Fruit fly (Drosophila melanogaster) whole organism, embryonic: Measurements from ENCODE around the gene armi.

ENCODE experiments used
- Antp ChIP-seq: fragments of 200-800 bp; sonication (Bioruptor generic); optimal IDR thresholded peaks from 3 replicates; lab custom pipeline; 2016; ENCODE audit warnings: missing biosample characterization, missing genetic modification characterization
- B-H1 ChIP-seq: fragments of 200-800 bp; sonication (Bioruptor generic); IDR thresholded peaks from 3 replicates; pipeline ENCODE4 v1.3.6; 2022; ENCODE audit warnings: missing biosample characterization, missing genetic modification characterization
- B-H2 ChIP-seq: fragments of 200-800 bp; sonication (Bioruptor generic); optimal IDR thresholded peaks from 2 replicates; lab custom pipeline; 2018; ENCODE audit warnings: missing biosample characterization, mild to moderate bottlenecking, missing genetic modification characterization
- Bdp1 ChIP-seq: fragments of 200-800 bp; sonication (Bioruptor generic); optimal IDR thresholded peaks from 3 replicates; lab custom pipeline; 2016; ENCODE audit warnings: missing biosample characterization, missing genetic modification characterization
- BtbVII ChIP-seq: fragments of 200-800 bp; sonication (Bioruptor generic); optimal IDR thresholded peaks from 3 replicates; lab custom pipeline; 2017; ENCODE audit warnings: missing biosample characterization, mild to moderate bottlenecking, missing genetic modification characterization
- CG10321 ChIP-seq: fragments of 200-800 bp; sonication (Bioruptor generic); IDR thresholded peaks from 2 replicates; pipeline ENCODE4 v1.3.6; 2022; ENCODE audit warnings: missing biosample characterization, missing genetic modification characterization
- CG10654 ChIP-seq: fragments of 200-800 bp; sonication (Bioruptor generic); optimal IDR thresholded peaks from 2 replicates; lab custom pipeline; 2016; ENCODE audit warnings: missing biosample characterization, missing genetic modification characterization
- CG11723 ChIP-seq: fragments of 200-800 bp; sonication (Bioruptor generic); optimal IDR thresholded peaks from 2 replicates; lab custom pipeline; 2017; ENCODE audit warnings: missing biosample characterization, mild to moderate bottlenecking, missing genetic modification characterization
- CG12659 ChIP-seq: fragments of 200-800 bp; sonication (Bioruptor generic); optimal IDR thresholded peaks from 3 replicates; lab custom pipeline; 2017; ENCODE audit warnings: mild to moderate bottlenecking, missing biosample characterization, missing genetic modification reagents, missing genetic modification characterization
- CG12942 ChIP-seq: fragments of 200-800 bp; sonication (Bioruptor generic); optimal IDR thresholded peaks from 3 replicates; lab custom pipeline; 2016; ENCODE audit warnings: missing biosample characterization, missing genetic modification characterization
- CG14965 ChIP-seq: fragments of 200-800 bp; sonication (Bioruptor generic); optimal IDR thresholded peaks from 2 replicates; lab custom pipeline; 2016; ENCODE audit warnings: missing biosample characterization, missing genetic modification characterization, borderline replicate concordance
- CG15514 ChIP-seq: fragments of 200-800 bp; sonication (Bioruptor generic); optimal IDR thresholded peaks from 3 replicates; lab custom pipeline; 2017; ENCODE audit warnings: missing biosample characterization, missing genetic modification characterization, mild to moderate bottlenecking, moderate library complexity, missing genetic modification reagents
- CG17359 ChIP-seq: fragments of 200-800 bp; sonication (Bioruptor generic); optimal IDR thresholded peaks from 3 replicates; lab custom pipeline; 2018; ENCODE audit warnings: missing biosample characterization, mild to moderate bottlenecking, missing genetic modification characterization, moderate library complexity
- CG17612 ChIP-seq: fragments of 200-800 bp; sonication (Bioruptor generic); IDR thresholded peaks from 2 replicates; pipeline ENCODE4 v1.3.6; 2022; ENCODE audit warnings: missing biosample characterization, missing genetic modification characterization
- CG2116 ChIP-seq: fragments of 200-800 bp; sonication (Bioruptor generic); optimal IDR thresholded peaks from 3 replicates; lab custom pipeline; 2018; ENCODE audit warnings: missing biosample characterization, mild to moderate bottlenecking, missing genetic modification characterization
- CG30431 ChIP-seq: fragments of 200-800 bp; sonication (Bioruptor generic); optimal IDR thresholded peaks from 2 replicates; lab custom pipeline; 2017; ENCODE audit warnings: missing biosample characterization, missing genetic modification characterization
- CG32772 ChIP-seq: fragments of 200-800 bp; sonication (Bioruptor generic); IDR thresholded peaks from 2 replicates; pipeline ENCODE4 v1.3.6; 2022; ENCODE audit warnings: missing biosample characterization, missing genetic modification characterization
- CG3281 ChIP-seq: fragments of 200-800 bp; sonication (Bioruptor generic); optimal IDR thresholded peaks from 3 replicates; lab custom pipeline; 2017; ENCODE audit warnings: missing biosample characterization, mild to moderate bottlenecking, missing genetic modification characterization
- CG4854 ChIP-seq: fragments of 200-800 bp; sonication (Bioruptor generic); optimal IDR thresholded peaks from 2 replicates; lab custom pipeline; 2016; ENCODE audit warnings: missing biosample characterization, missing genetic modification characterization, inconsistent platforms
- CG6654 ChIP-seq: fragments of 200-800 bp; sonication (Bioruptor generic); optimal IDR thresholded peaks from 2 replicates; lab custom pipeline; 2017; ENCODE audit warnings: missing biosample characterization, mild to moderate bottlenecking, missing genetic modification characterization
- CG8089 ChIP-seq: fragments of 200-800 bp; sonication (Bioruptor generic); optimal IDR thresholded peaks from 3 replicates; lab custom pipeline; 2016; ENCODE audit warnings: missing biosample characterization, missing genetic modification characterization
- CG9437 ChIP-seq: fragments of 200-800 bp; sonication (Bioruptor generic); optimal IDR thresholded peaks from 2 replicates; lab custom pipeline; 2018; ENCODE audit warnings: missing biosample characterization, mild to moderate bottlenecking, missing genetic modification characterization
- D ChIP-seq, 2 experiments: fragments of 200-800 bp in 1 of 2; fragments of >200 bp in 1 of 2; sonication (Bioruptor generic) in 1 of 2; optimal IDR thresholded peaks; 2 replicates in 1 of 2; 3 replicates in 1 of 2; lab custom pipeline; 2017; ENCODE audit warnings: mild to moderate bottlenecking in 1 of 2, missing biosample characterization in 1 of 2, missing genetic modification characterization in 1 of 2, missing genetic modification reagents in 1 of 2
- Dbx ChIP-seq: fragments of 200-800 bp; sonication (Bioruptor generic); IDR thresholded peaks from 3 replicates; pipeline ENCODE4 v1.3.6; 2022; ENCODE audit warnings: missing biosample characterization, missing genetic modification characterization
- Dfd ChIP-seq, 2 experiments: fragments of >200 bp; optimal IDR thresholded peaks; 2 replicates each; lab custom pipeline; 2017; ENCODE audit warnings: missing biosample characterization in 2 of 2, missing genetic modification characterization in 2 of 2
- Elba2 ChIP-seq: fragments of 200-800 bp; sonication (Bioruptor generic); optimal IDR thresholded peaks from 3 replicates; lab custom pipeline; 2016; ENCODE audit warnings: missing biosample characterization, missing genetic modification characterization
- Ets97D ChIP-seq: fragments of 200-800 bp; sonication (Bioruptor generic); optimal IDR thresholded peaks from 3 replicates; lab custom pipeline; 2016; ENCODE audit warnings: missing biosample characterization, missing genetic modification characterization
- HLHmδ ChIP-seq: fragments of 200-800 bp; sonication (Bioruptor generic); optimal IDR thresholded peaks from 2 replicates; lab custom pipeline; 2018; ENCODE audit warnings: missing biosample characterization, mild to moderate bottlenecking, missing genetic modification characterization, moderate library complexity
- Hmr ChIP-seq: fragments of 200-800 bp; sonication (Bioruptor generic); optimal IDR thresholded peaks from 3 replicates; lab custom pipeline; 2017; ENCODE audit warnings: mild to moderate bottlenecking, missing biosample characterization, missing genetic modification reagents, missing genetic modification characterization
- Hr3 ChIP-seq: fragments of 200-800 bp; sonication (Bioruptor generic); optimal IDR thresholded peaks from 3 replicates; lab custom pipeline; 2016; ENCODE audit warnings: missing biosample characterization, missing genetic modification characterization
- Hr78 ChIP-seq, 2 experiments: fragments of 200-800 bp in 1 of 2; fragments of >200 bp in 1 of 2; sonication (Bioruptor generic) in 1 of 2; optimal IDR thresholded peaks; 2 replicates each; lab custom pipeline; 2017 to 2019; ENCODE audit warnings: missing biosample characterization in 2 of 2, missing genetic modification characterization in 2 of 2, mild to moderate bottlenecking in 1 of 2, moderate library complexity in 1 of 2
- NC2β ChIP-seq: fragments of 200-800 bp; sonication (Bioruptor generic); optimal IDR thresholded peaks from 2 replicates; lab custom pipeline; 2016; ENCODE audit warnings: missing biosample characterization, missing genetic modification characterization
- Oaz ChIP-seq: fragments of 200-800 bp; sonication (Bioruptor generic); IDR thresholded peaks from 2 replicates; pipeline ENCODE4 v1.3.6; 2022; ENCODE audit warnings: missing biosample characterization, missing genetic modification characterization
- Ravus ChIP-seq: fragments of 200-800 bp; sonication (Bioruptor generic); IDR thresholded peaks from 2 replicates; pipeline ENCODE4 v1.3.6; 2022; ENCODE audit warnings: missing biosample characterization, missing genetic modification characterization
- ase ChIP-seq: fragments of 200-800 bp; sonication (Bioruptor generic); IDR thresholded peaks from 3 replicates; pipeline ENCODE4 v1.3.6; 2022; ENCODE audit warnings: missing biosample characterization, missing genetic modification characterization
- dan ChIP-seq: fragments of 200-800 bp; sonication (Bioruptor generic); IDR thresholded peaks from 2 replicates; pipeline ENCODE4 v1.3.6; 2022; ENCODE audit warnings: missing biosample characterization, missing genetic modification characterization
- danr ChIP-seq: fragments of 200-800 bp; sonication (Bioruptor generic); IDR thresholded peaks from 2 replicates; pipeline ENCODE4 v1.3.6; 2022; ENCODE audit warnings: missing biosample characterization, missing genetic modification characterization
- dmrt11E ChIP-seq: fragments of 200-800 bp; sonication (Bioruptor generic); optimal IDR thresholded peaks from 3 replicates; lab custom pipeline; 2018; ENCODE audit warnings: missing biosample characterization, mild to moderate bottlenecking, missing genetic modification characterization, moderate library complexity
- dmrt99B ChIP-seq: fragments of 200-800 bp; sonication (Bioruptor generic); optimal IDR thresholded peaks from 2 replicates; lab custom pipeline; 2018; ENCODE audit warnings: missing biosample characterization, mild to moderate bottlenecking, missing genetic modification characterization, moderate library complexity
- dpn ChIP-seq, 2 experiments: fragments of 200-800 bp; sonication (Bioruptor generic); optimal IDR thresholded peaks; 3 replicates each; lab custom pipeline; 2016; ENCODE audit warnings: missing biosample characterization in 2 of 2, missing genetic modification characterization in 2 of 2
- gsb ChIP-seq: fragments of 200-800 bp; sonication (Bioruptor generic); IDR thresholded peaks from 2 replicates; pipeline ENCODE4 v1.3.6; 2022; ENCODE audit warnings: missing biosample characterization, missing genetic modification characterization
- inv ChIP-seq: fragments of 200-800 bp; sonication (Bioruptor generic); IDR thresholded peaks from 2 replicates; pipeline ENCODE4 v1.3.6; 2022; ENCODE audit warnings: missing biosample characterization, missing genetic modification characterization; ENCODE audit not compliant: partially characterized antibody
- kay ChIP-seq: fragments of 200-800 bp; sonication (Bioruptor generic); optimal IDR thresholded peaks from 2 replicates; lab custom pipeline; 2016; ENCODE audit warnings: missing biosample characterization, missing genetic modification characterization
- luna ChIP-seq: fragments of 200-800 bp; sonication (Bioruptor generic); optimal IDR thresholded peaks from 2 replicates; lab custom pipeline; 2016; ENCODE audit warnings: missing biosample characterization, missing genetic modification characterization
- nmo ChIP-seq: fragments of 200-800 bp; sonication (Bioruptor generic); optimal IDR thresholded peaks from 2 replicates; lab custom pipeline; 2018; ENCODE audit warnings: missing biosample characterization, mild to moderate bottlenecking, missing genetic modification characterization, moderate library complexity
- p53 ChIP-seq: fragments of 200-800 bp; sonication (Bioruptor generic); optimal IDR thresholded peaks from 2 replicates; lab custom pipeline; 2016; ENCODE audit warnings: missing biosample characterization, missing genetic modification characterization
- pb ChIP-seq: fragments of 200-800 bp; sonication (Bioruptor generic); optimal IDR thresholded peaks from 3 replicates; lab custom pipeline; 2016; ENCODE audit warnings: missing biosample characterization, missing genetic modification characterization
- salm ChIP-seq: fragments of 200-800 bp; sonication (Bioruptor generic); optimal IDR thresholded peaks from 2 replicates; lab custom pipeline; 2018; ENCODE audit warnings: missing biosample characterization, mild to moderate bottlenecking, missing genetic modification characterization
- so ChIP-seq: fragments of 200-800 bp; sonication (Bioruptor generic); IDR thresholded peaks from 3 replicates; pipeline ENCODE4 v1.3.6; 2022; ENCODE audit warnings: missing biosample characterization, missing genetic modification characterization
- unpg ChIP-seq: fragments of 200-800 bp; sonication (Bioruptor generic); optimal IDR thresholded peaks from 3 replicates; lab custom pipeline; 2018; ENCODE audit warnings: missing biosample characterization, mild to moderate bottlenecking, missing genetic modification characterization, moderate library complexity

armi gene

dm6 chr3L:3438473-3438872 is 22.6 kb upstream of the armi start (continued):
- TF ChIP-seq pb (GFP tag; lab: Kevin White, UChicago) (no peak), Dfd (GFP tag; optimal IDR thresholded peaks at IDR 0.05; lab: Kevin White, UChicago) (no peak), CG6654 (GFP tag; lab: Kevin White, UChicago) (peak; percentile 6), Elba2 (GFP tag; lab: Kevin White, UChicago) (no peak), CG3281 (GFP tag; lab: Kevin White, UChicago) (peak; percentile 50), kay (peak; percentile 34), CG14965 (GFP tag; lab: Kevin White, UChicago) (no peak), BtbVII (peak; percentile 37), dpn (GFP tag; optimal IDR thresholded peaks at IDR 0.05; lab: Kevin White, UChicago) (peak; percentile 41 to 61), CG32772 (peak; percentile 38; the same call in 1 of the 2 replicates), danr (no peak), Ets97D (GFP tag; lab: Kevin White, UChicago) (no peak), p53 (GFP tag; lab: Kevin White, UChicago) (no peak), CG15514 (GFP tag; lab: Kevin White, UChicago) (peak; percentile 47), CG12942 (GFP tag; lab: Kevin White, UChicago) (no peak), CG17359 (peak; percentile 70), Ravus (GFP tag; lab: Robert Waterston, UW) (no peak), B-H1 (no peak), Oaz (GFP tag; lab: Robert Waterston, UW) (0 out of 2 replicates have a peak, but pooled peaks have one; percentile 18), CG2116 (no peak), CG11723 (peak; percentile 18), D (optimal IDR thresholded peaks at IDR 0.05; lab: Kevin White, UChicago) (no peak), D (GFP tag; optimal IDR thresholded peaks at IDR 0.05; lab: Kevin White, UChicago) (peak; percentile 66), CG10321 (GFP tag; lab: Robert Waterston, UW) (0 out of 2 replicates have a peak, but pooled peaks have one; percentile 12), dmrt11E (tag; lab: Kevin White, UChicago) (peak; percentile 88), CG8089 (GFP tag; lab: Kevin White, UChicago) (peak; percentile 41), Bdp1 (GFP tag; lab: Kevin White, UChicago) (peak; percentile 37), gsb (GFP tag; lab: Robert Waterston, UW) (no peak), CG12659 (GFP tag; lab: Kevin White, UChicago) (peak; percentile 44), inv (GFP tag; lab: Robert Waterston, UW) (no peak), Dbx (GFP tag; lab: Robert Waterston, UW) (no peak), Hmr (peak; percentile 62), CG17612 (GFP tag; lab: Robert Waterston, UW) (no peak), HLHmδ (GFP tag; lab: Kevin White, UChicago) (no peak), CG9437 (peak; percentile 50), B-H2 (GFP tag; lab: Kevin White, UChicago) (no peak), salm (tag; lab: Kevin White, UChicago) (peak; percentile 54), CG4854 (GFP tag; lab: Kevin White, UChicago) (peak; percentile 41), NC2β (peak; percentile 68), Antp (GFP tag; lab: Kevin White, UChicago) (peak; percentile 49), luna (no peak), Hr3 (GFP tag; lab: Kevin White, UChicago) (peak; percentile 50), CG10654 (GFP tag; lab: Kevin White, UChicago) (peak; percentile 44), dmrt99B (peak; percentile 79), ase (GFP tag; lab: Robert Waterston, UW) (peak; percentile 42; the same call in 1 of the 3 replicates), unpg (GFP tag; lab: Kevin White, UChicago) (peak; percentile 83), dan (no peak), so (GFP tag; lab: Robert Waterston, UW) (peak; percentile 11; the same call in 1 of the 3 replicates), nmo (GFP tag; lab: Kevin White, UChicago) (peak; percentile 78), Hr78 (GFP tag; optimal IDR thresholded peaks at IDR 0.05; lab: Kevin White, UChicago) (peak in 1 of 2 experiments; percentile 26), CG30431 (GFP tag; lab: Kevin White, UChicago) (no peak)
